Worm (Caenorhabditis elegans): ENCODE data around the gene C14C11.7.

Gene C14C11.7

DNA sequence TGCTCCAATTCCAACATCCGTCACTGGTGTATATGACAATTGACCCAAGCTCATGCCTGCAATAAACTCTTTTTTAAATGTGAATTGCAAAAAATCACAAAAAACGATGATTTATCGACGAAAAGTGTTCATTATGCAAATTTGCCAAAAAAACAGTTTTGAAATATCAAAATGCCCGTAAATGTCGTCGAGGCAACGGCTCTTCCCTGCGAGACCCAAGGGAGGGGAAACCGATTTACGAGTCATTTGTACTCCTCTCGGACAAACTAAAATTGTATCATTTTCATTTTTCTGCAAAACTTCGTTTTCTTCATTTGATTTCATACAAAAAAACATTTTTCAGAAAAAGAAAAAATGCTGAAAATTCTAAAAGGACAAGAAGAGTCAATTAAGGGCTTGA, 18.6 kb upstream of the C14C11.7 start, which contains the start of the genes hmgs-1 and F25B4.4 (continued):
- TF ChIP-seq duxl-1 (tag; optimal IDR thresholded peaks at IDR 0.05; ENCODE audit: poor library complexity) (peak; percentile 52), daf-12 (tag; optimal IDR thresholded peaks at IDR 0.05) (no peak), skn-1 (tag; optimal IDR thresholded peaks at IDR 0.05) (no peak), saeg-2 (GFP tag; IDR thresholded peaks at IDR 0.05) (no peak), sdz-12 (GFP tag; optimal IDR thresholded peaks at IDR 0.05) (no peak), nhr-41 (GFP tag; IDR thresholded peaks at IDR 0.05) (no peak), ama-1 (optimal IDR thresholded peaks at IDR 0.05) (peak; percentile 62), ZK546.5 (tag; optimal IDR thresholded peaks at IDR 0.05) (peak in 1 of 2 experiments; percentile 21), ceh-20 (GFP tag; IDR thresholded peaks at IDR 0.05) (peak; percentile 50), unc-62 (GFP tag; optimal IDR thresholded peaks at IDR 0.05 in 1 of 2) (peak in 1 of 2 experiments; percentile 83), unc-62 (tag; optimal IDR thresholded peaks at IDR 0.05) (no peak), lin-29 (GFP tag; IDR thresholded peaks at IDR 0.05) (no peak), nhr-76 (tag; optimal IDR thresholded peaks at IDR 0.05) (no peak), nhr-237 (tag; optimal IDR thresholded peaks at IDR 0.05) (no peak), pqm-1 (tag; optimal IDR thresholded peaks at IDR 0.05) (no peak), ztf-11 (tag; optimal IDR thresholded peaks at IDR 0.05) (no peak), nhr-102 (tag; optimal IDR thresholded peaks at IDR 0.05) (peak; percentile 67), spr-1 (tag; optimal IDR thresholded peaks at IDR 0.05) (peak; percentile 48), ZK337.2 (GFP tag; IDR thresholded peaks at IDR 0.05) (no peak), rbr-2 (tag; optimal IDR thresholded peaks at IDR 0.05) (peak; percentile 88), nhr-6 (tag; optimal IDR thresholded peaks at IDR 0.05) (peak; percentile 91), nhr-11 (tag; optimal IDR thresholded peaks at IDR 0.05) (peak; percentile 95), mdt-29 (GFP tag; IDR thresholded peaks at IDR 0.05) (no peak), D1046.2 (GFP tag; IDR thresholded peaks at IDR 0.05) (no peak), set-16 (GFP tag; IDR thresholded peaks at IDR 0.05) (no peak), lin-15B (tag; optimal IDR thresholded peaks at IDR 0.05) (peak; percentile 26), F10B5.3 (tag; optimal IDR thresholded peaks at IDR 0.05) (no peak), Y75B8A.6 (GFP tag; IDR thresholded peaks at IDR 0.05) (no peak), F26F4.8 (GFP tag; conservative IDR thresholded peaks at IDR 0.05) (no peak), hlh-11 (tag; optimal IDR thresholded peaks at IDR 0.05) (peak; percentile 83), egl-27 (tag; optimal IDR thresholded peaks at IDR 0.05) (no peak), lin-38 (GFP tag; IDR thresholded peaks at IDR 0.05) (peak; percentile 87), pha-4 (GFP tag; IDR thresholded peaks at IDR 0.05) (peak; percentile 76; the same call in 1 of the 2 replicates), pha-4 (tag; optimal IDR thresholded peaks at IDR 0.05) (peak; percentile 77), daf-19 (GFP tag; conservative IDR thresholded peaks at IDR 0.05) (no peak), dmd-6 (GFP tag; IDR thresholded peaks at IDR 0.05) (peak; percentile 80), F44E2.7 (GFP tag; IDR thresholded peaks at IDR 0.05) (no peak), dpl-1 (GFP tag; optimal IDR thresholded peaks at IDR 0.05) (peak; percentile 85), Y105C5A.15 (GFP tag; IDR thresholded peaks at IDR 0.05) (no peak)

ce11 chrV:5682530-5682929, 16.6 kb upstream of the C14C11.7 start, which contains the start of gene prp-39:
Gene prp-39, minus strand, starts transcription at chrV:5682630.
- TF ChIP-seq nhr-11 (tag; optimal IDR thresholded peaks at IDR 0.05) = no peak
- no peak for TF ChIP-seq ceh-28 (tag; optimal IDR thresholded peaks at IDR 0.05)
- no peak for TF ChIP-seq gei-8 (GFP tag; optimal IDR thresholded peaks at IDR 0.05)
- no peak for TF ChIP-seq unc-39 (tag; optimal IDR thresholded peaks at IDR 0.05)
- no peak for TF ChIP-seq daf-16 (GFP tag; optimal IDR thresholded peaks at IDR 0.05)
- peak; percentile 1 for TF ChIP-seq daf-16 (tag; optimal IDR thresholded peaks at IDR 0.05)
- no peak for TF ChIP-seq mxl-2 (GFP tag; conservative IDR thresholded peaks at IDR 0.05)
- peak; percentile 45 for TF ChIP-seq ama-1 (optimal IDR thresholded peaks at IDR 0.05)
- no peak for TF ChIP-seq lin-1 (GFP tag; IDR thresholded peaks at IDR 0.05)
- no peak for TF ChIP-seq daf-19 (GFP tag; conservative IDR thresholded peaks at IDR 0.05)
- no peak for TF ChIP-seq F37D6.2 (tag; optimal IDR thresholded peaks at IDR 0.05)
